Worm (Caenorhabditis elegans) whole organism, early embryonic: Measurements from ENCODE around the gene ttr-10.

Source experiments
- aly-1 ChIP-seq: sonication (generic microtip); optimal IDR thresholded peaks from 2 replicates; lab custom pipeline; 2016; ENCODE audit warnings: missing genetic modification characterization, missing compliant biosample characterization
- ama-1 ChIP-seq: fragments of 150-350 bp; optimal IDR thresholded peaks from 2 replicates; lab custom pipeline; 2014
- ceh-36 ChIP-seq: sonication (generic microtip); optimal IDR thresholded peaks from 2 replicates; lab custom pipeline; 2016; ENCODE audit warnings: missing genetic modification characterization, inconsistent platforms, missing compliant biosample characterization
- hmg-4 ChIP-seq: fragments of 200-800 bp; sonication (Bioruptor generic); optimal IDR thresholded peaks from 2 replicates; lab custom pipeline; 2018; ENCODE audit warnings: mild to moderate bottlenecking, missing genetic modification characterization, missing compliant biosample characterization

DNA sequence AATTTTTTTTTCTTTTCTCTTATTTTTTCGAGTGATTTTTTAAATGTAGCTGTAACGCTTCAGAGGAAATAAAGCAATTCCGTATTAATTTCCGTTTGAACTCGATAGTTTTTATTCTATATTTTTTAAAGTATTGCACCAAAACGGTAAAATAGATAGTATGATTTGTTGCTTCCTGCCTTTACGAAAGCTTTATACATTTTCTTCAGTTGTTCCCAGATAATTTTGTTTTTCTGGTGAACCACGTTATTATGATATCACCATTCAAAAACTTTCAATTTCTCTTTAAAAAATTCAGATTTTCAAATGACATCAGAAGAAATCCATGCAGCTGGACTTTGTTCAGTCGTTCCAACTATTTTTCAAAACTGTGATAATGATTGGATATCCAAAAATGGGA is 38.8 kb downstream of the ttr-10 start, which contains the start of gene srb-18:
- TF ChIP-seq hmg-4 (GFP tag; lab: Kevin White, UChicago) (no peak), ama-1 (no peak), aly-1 (tag; lab: Kevin White, UChicago) (no peak), ceh-36 (no peak)
